Fruit fly (Drosophila melanogaster): ENCODE results near the gene Pdcd4.

dm6 chrX:13761762-13762371 is 6.7 kb upstream of the Pdcd4 start:
- TF ChIP-seq Hr39 (GFP tag; optimal IDR thresholded peaks at IDR 0.05), result no peak
- no peak for TF ChIP-seq Sox102F (GFP tag; optimal IDR thresholded peaks at IDR 0.05)
- TF ChIP-seq fd59A (GFP tag; optimal IDR thresholded peaks at IDR 0.05), result no peak
- no peak for TF ChIP-seq svp (GFP tag)
- no peak for TF ChIP-seq CG16779 (tag; optimal IDR thresholded peaks at IDR 0.05)
- TF ChIP-seq fd85E (GFP tag; optimal IDR thresholded peaks at IDR 0.05), result no peak
- no peak for TF ChIP-seq Hr4 (GFP tag; optimal IDR thresholded peaks at IDR 0.05)
- TF ChIP-seq Blimp-1 (GFP tag; optimal IDR thresholded peaks at IDR 0.05), result no peak
- TF ChIP-seq CG11294 (GFP tag; IDR thresholded peaks at IDR 0.05), result no peak
- TF ChIP-seq dac (GFP tag; optimal IDR thresholded peaks at IDR 0.05), result no peak
- TF ChIP-seq CG8632 (GFP tag; optimal IDR thresholded peaks at IDR 0.05), result no peak
- no peak for TF ChIP-seq CG6276 (GFP tag; optimal IDR thresholded peaks at IDR 0.05)
- no peak for TF ChIP-seq Sox15 (GFP tag; optimal IDR thresholded peaks at IDR 0.05)
- TF ChIP-seq CG6854 (GFP tag; optimal IDR thresholded peaks at IDR 0.05), result no peak
